Fruit fly (Drosophila melanogaster) S2 (cell line): ENCODE measurements around the gene Inx2.

ENCODE experiments used
- CG8478 ChIP-seq: fragments of >200 bp; optimal IDR thresholded peaks from 2 replicates; lab custom pipeline; 2018
- CTCF ChIP-seq, 2 experiments: fragments of >200 bp; optimal IDR thresholded peaks; 2 replicates each; lab custom pipeline; 2018

DNA sequence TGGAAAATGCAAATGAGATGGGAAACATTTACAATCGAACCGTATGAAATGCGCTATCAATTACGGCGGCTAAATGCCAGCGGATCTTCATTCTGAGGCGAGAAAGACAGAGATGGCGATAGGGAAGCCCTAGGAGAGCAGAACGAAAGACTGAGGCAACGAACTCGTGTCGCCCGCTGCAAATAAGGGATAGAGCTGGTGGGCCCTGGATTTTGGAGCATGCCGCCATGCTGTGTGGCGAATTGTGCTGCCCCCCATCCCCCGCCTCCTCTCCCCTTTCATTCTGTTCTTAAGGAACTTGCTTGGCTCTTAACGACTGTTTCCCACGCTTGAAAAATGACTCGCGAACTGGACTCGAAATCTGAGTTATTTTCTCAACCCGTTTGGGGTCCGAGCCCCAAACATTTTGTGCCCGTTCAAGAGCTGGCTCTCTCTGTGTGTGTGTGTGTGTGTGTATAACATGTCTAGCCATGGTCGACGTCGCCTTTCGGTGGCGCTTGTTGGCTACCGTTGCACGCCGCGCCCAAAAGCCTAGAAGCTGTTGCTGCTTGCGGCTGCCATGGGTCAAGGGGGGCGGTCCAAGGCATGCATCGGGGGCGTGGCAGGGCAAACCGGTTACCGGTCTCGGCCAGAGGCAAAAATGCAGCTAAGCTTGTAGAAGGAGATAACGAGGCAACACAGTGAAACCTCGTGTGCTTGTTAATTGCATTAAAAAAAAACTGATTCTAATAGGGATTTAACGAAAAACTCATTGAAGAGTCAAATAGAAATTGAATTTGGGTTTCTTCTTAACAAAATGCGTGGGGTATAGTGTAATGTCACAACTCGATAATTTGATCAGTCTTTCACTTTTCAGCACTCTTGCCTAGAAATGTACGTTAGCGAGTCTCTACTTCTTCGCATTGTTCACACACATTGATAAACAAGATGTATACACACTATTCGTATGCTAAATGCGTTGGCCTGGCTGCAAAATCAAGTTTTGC, 9.9 kb downstream of the Inx2 start:
- no peak for TF ChIP-seq CTCF (optimal IDR thresholded peaks at IDR 0.05; lab: Kevin White, UChicago)
- no peak for TF ChIP-seq CG8478 (lab: Kevin White, UChicago)
